Fruit fly (Drosophila melanogaster) Kc167 (cell line): ENCODE measurements around the gene CG32388.

Experiments used
- Myc ChIP-seq: fragments of >200 bp; optimal IDR thresholded peaks from 2 replicates; lab custom pipeline; 2017; ENCODE audit warnings: missing external identifiers
- Sin3A ChIP-seq: fragments of >200 bp; optimal IDR thresholded peaks from 2 replicates; lab custom pipeline; 2018; ENCODE audit warnings: missing external identifiers
- h ChIP-seq: fragments of >200 bp; optimal IDR thresholded peaks from 3 replicates; lab custom pipeline; 2018; ENCODE audit warnings: missing external identifiers
- insv ChIP-seq: fragments of >200 bp; optimal IDR thresholded peaks from 3 replicates; lab custom pipeline; 2018; ENCODE audit warnings: missing external identifiers
- psq ChIP-seq: fragments of >200 bp; optimal IDR thresholded peaks from 2 replicates; lab custom pipeline; 2017; ENCODE audit warnings: missing external identifiers
- ttk ChIP-seq: sonication (Bioruptor generic); optimal IDR thresholded peaks from 2 replicates; lab custom pipeline; 2017; ENCODE audit warnings: missing external identifiers

- TF ChIP-seq Myc (lab: Kevin White, UChicago) (no peak), psq (lab: Kevin White, UChicago) (no peak), Sin3A (lab: Kevin White, UChicago) (no peak), ttk (lab: Kevin White, UChicago) (no peak), h (lab: Kevin White, UChicago) (no peak), insv (no peak)
Observed at dm6 chr3L:6945357-6945756, 39.0 kb downstream of the CG32388 start.
